Worm (Caenorhabditis elegans) whole organism, young adult: ENCODE results near the gene C54G10.1.

ENCODE experiments used
- ama-1 ChIP-seq, 3 experiments: fragments of 150-350 bp in 1 of 3; sonication (generic microtip) in 2 of 3; optimal IDR thresholded peaks; 2 replicates each; lab custom pipeline; 2014 to 2018; ENCODE audit warnings: missing biosample characterization in 2 of 3, missing genetic modification characterization in 2 of 3, missing genetic modification reagents in 2 of 3
- nfya-2 ChIP-seq: fragments of 200-800 bp; sonication (Bioruptor generic); IDR thresholded peaks from 2 replicates; pipeline ENCODE4 v1.3.6; 2022; ENCODE audit warnings: missing genetic modification reagents, missing genetic modification characterization, missing compliant biosample characterization
- unc-62 ChIP-seq: fragments of 150-350 bp; optimal IDR thresholded peaks from 2 replicates; lab custom pipeline; 2014; ENCODE audit warnings: missing biosample characterization, missing genetic modification reagents, missing genetic modification characterization
- ztf-3 ChIP-seq: fragments of 200-800 bp; sonication (Bioruptor generic); optimal IDR thresholded peaks from 2 replicates; lab custom pipeline; 2018; ENCODE audit warnings: mild to moderate bottlenecking, missing genetic modification characterization, missing compliant biosample characterization

ce11 chrV:14594103-14594502 is 46.8 kb upstream of the C54G10.1 start:
- TF ChIP-seq ztf-3 (GFP tag; lab: Kevin White, UChicago) = no peak
- no peak for TF ChIP-seq nfya-2
- TF ChIP-seq ama-1 (optimal IDR thresholded peaks at IDR 0.05; lab: Kevin White, UChicago) = no peak
- no peak for TF ChIP-seq ama-1 (GFP tag; optimal IDR thresholded peaks at IDR 0.05; lab: Kevin White, UChicago)
- TF ChIP-seq unc-62 (GFP tag; lab: Kevin White, UChicago) = no peak
